Fruit fly (Drosophila melanogaster) whole organism, larva: ENCODE results near the gene ND-ACP.

Experiments
- noc ChIP-seq: fragments of 200-800 bp; sonication (Bioruptor generic); optimal IDR thresholded peaks from 3 replicates; lab custom pipeline; 2019; ENCODE audit warnings: missing biosample characterization, mild to moderate bottlenecking, missing genetic modification characterization, moderate library complexity

The ND-ACP gene

DNA sequence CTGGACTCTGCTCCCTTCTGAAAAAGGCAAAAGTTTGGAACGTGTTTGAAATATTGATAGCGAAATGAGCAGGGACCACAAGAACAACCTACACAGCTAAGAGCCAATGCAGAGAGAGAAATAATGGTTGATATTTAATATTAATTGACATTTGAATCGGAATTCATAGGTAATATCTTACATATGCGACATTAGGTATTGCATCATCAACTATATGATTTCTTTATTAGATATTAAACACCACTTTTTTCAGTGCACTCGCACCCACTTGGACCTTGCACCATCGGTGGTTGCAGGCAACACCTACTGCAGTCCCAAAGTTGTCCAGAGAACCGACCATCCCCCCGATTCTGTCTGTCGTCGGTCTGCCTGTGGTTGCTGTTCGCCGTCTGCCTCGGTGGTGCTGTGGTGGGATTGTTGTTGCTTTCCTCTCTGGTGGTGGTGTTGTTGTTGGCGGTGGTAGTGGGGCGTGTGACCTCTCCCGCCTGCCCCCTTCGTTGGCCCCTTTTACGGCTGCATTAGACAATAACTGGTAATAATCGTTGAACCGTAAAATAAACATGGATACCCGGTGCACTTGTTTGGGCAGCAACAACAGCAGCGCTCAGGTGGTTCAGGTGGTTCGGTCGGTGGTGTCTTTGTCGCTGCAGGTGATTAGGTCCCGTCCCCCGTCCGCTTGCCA lies 49.3 kb downstream of the ND-ACP start:
- no peak for TF ChIP-seq noc (tag; lab: Kevin White, UChicago)

DNA sequence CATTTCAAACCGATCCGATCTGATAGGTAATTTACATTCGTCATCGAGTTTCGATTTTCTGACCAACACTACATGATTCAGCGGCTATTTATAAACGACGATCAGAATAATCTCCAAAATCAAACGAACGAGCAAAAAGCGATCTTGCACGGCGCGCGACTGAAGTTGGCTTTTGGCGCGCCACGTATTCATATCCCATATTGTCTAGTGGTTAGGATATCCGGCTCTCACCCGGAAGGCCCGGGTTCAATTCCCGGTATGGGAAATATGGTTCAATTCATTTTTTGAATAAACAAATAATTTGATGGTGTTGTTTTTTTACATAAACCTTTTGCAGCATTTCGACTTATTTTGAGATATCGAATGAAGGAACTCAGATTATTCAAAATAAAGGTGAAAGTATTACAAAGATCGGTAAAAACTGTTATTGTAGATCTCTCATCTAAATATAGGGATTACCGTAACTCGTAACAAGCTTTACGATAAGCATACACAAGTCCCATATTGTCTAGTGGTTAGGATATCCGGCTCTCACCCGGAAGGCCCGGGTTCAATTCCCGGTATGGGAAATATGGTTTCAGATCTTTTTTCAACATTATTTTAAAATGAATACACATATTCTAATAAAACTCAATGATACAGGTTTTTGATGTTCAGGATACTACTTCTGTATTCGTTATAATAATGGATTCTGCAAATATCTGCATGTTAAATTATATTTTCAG lies 50.2 kb downstream of the ND-ACP start:
- no peak for TF ChIP-seq noc (tag; lab: Kevin White, UChicago)

DNA sequence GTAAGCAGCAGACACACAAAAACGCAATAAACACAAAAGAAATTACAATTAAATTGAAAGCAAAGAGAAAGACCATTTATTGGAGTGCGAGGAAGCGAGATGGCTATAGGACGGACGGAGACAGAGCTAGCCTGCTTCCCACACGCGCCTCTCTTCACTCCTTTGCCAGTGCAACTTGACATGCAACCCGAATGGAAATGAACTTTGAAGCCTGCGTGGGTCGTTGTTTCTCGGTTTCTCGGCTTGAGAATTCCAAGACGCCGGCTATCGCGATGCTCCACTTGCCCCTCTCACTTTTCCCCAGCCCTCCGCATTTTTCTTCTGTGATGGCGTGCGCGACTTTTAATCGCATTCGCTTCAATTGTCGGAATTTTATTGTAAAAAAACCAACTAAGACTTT lies 51.2 kb downstream of the ND-ACP start:
- no peak for TF ChIP-seq noc (tag; lab: Kevin White, UChicago)
